Worm (Caenorhabditis elegans) whole organism, L2 larva: ENCODE data around the gene gln-2.

Experiments used
- C34F6.9 ChIP-seq: fragments of 150-350 bp; optimal IDR thresholded peaks from 2 replicates; lab custom pipeline; 2014; ENCODE audit warnings: missing biosample characterization, missing genetic modification characterization
- R02D3.7 ChIP-seq: fragments of 150-350 bp; optimal IDR thresholded peaks from 2 replicates; lab custom pipeline; 2014; ENCODE audit warnings: missing biosample characterization, missing genetic modification characterization
- Y55F3AM.14 ChIP-seq: fragments of 200-800 bp; sonication (Bioruptor generic); optimal IDR thresholded peaks from 2 replicates; lab custom pipeline; 2018; ENCODE audit warnings: mild to moderate bottlenecking, missing genetic modification characterization, missing compliant biosample characterization
- ZK546.5 ChIP-seq: sonication (generic microtip); optimal IDR thresholded peaks from 2 replicates; lab custom pipeline; 2017; ENCODE audit warnings: missing biosample characterization, missing genetic modification characterization
- alr-1 ChIP-seq: fragments of 150-350 bp; optimal IDR thresholded peaks from 2 replicates; lab custom pipeline; 2014; ENCODE audit warnings: missing biosample characterization, missing genetic modification characterization
- aly-2 ChIP-seq: fragments of 150-350 bp; optimal IDR thresholded peaks from 2 replicates; lab custom pipeline; 2014; ENCODE audit warnings: missing biosample characterization, missing genetic modification characterization
- ama-1 ChIP-seq: fragments of 150-350 bp; optimal IDR thresholded peaks from 2 replicates; lab custom pipeline; 2018; ENCODE audit warnings: inconsistent platforms
- blmp-1 ChIP-seq: sonication (generic microtip); optimal IDR thresholded peaks from 2 replicates; lab custom pipeline; 2017; ENCODE audit warnings: missing genetic modification characterization, mild to moderate bottlenecking, missing compliant biosample characterization, antibody characterized with exemption, moderate library complexity; ENCODE audit not compliant: insufficient read depth
- ceh-16 ChIP-seq: fragments of 150-350 bp; optimal IDR thresholded peaks from 2 replicates; lab custom pipeline; 2014; ENCODE audit warnings: missing biosample characterization, missing genetic modification characterization
- ceh-82 ChIP-seq: fragments of 150-350 bp; optimal IDR thresholded peaks from 2 replicates; lab custom pipeline; 2014; ENCODE audit warnings: missing biosample characterization, missing genetic modification characterization
- crh-2 ChIP-seq: sonication (generic microtip); optimal IDR thresholded peaks from 2 replicates; lab custom pipeline; 2017; ENCODE audit warnings: missing biosample characterization, missing genetic modification characterization
- egl-27 ChIP-seq: sonication (generic microtip); optimal IDR thresholded peaks from 3 replicates; lab custom pipeline; 2017; ENCODE audit warnings: missing biosample characterization, missing genetic modification reagents, missing genetic modification characterization
- elt-1 ChIP-seq: fragments of 150-350 bp; optimal IDR thresholded peaks from 2 replicates; lab custom pipeline; 2014; ENCODE audit warnings: missing biosample characterization, missing genetic modification characterization
- elt-3 ChIP-seq: sonication (generic microtip); optimal IDR thresholded peaks from 2 replicates; lab custom pipeline; 2017; ENCODE audit warnings: missing biosample characterization, missing genetic modification characterization
- fos-1 ChIP-seq: fragments of 150-350 bp; optimal IDR thresholded peaks from 2 replicates; lab custom pipeline; 2014; ENCODE audit warnings: missing biosample characterization, missing genetic modification characterization
- gmeb-1 ChIP-seq: fragments of 150-350 bp; optimal IDR thresholded peaks from 2 replicates; lab custom pipeline; 2014; ENCODE audit warnings: missing biosample characterization, missing genetic modification characterization
- lin-11 ChIP-seq: fragments of 150-350 bp; sonication (generic microtip); optimal IDR thresholded peaks from 2 replicates; lab custom pipeline; 2014; ENCODE audit warnings: missing biosample characterization, missing genetic modification characterization, inconsistent platforms, mixed read lengths
- lin-13 ChIP-seq: fragments of 150-350 bp; optimal IDR thresholded peaks from 2 replicates; lab custom pipeline; 2014; ENCODE audit warnings: missing biosample characterization, missing genetic modification reagents, missing genetic modification characterization
- lsy-2 ChIP-seq, 2 experiments: fragments of 150-350 bp in 1 of 2; sonication (generic microtip) in 1 of 2; optimal IDR thresholded peaks; 2 replicates each; lab custom pipeline; 2014 to 2017; ENCODE audit warnings: missing biosample characterization in 2 of 2, missing genetic modification characterization in 2 of 2
- mab-5 ChIP-seq: fragments of 150-350 bp; optimal IDR thresholded peaks from 2 replicates; lab custom pipeline; 2014; ENCODE audit warnings: missing biosample characterization, missing genetic modification characterization
- mbf-1 ChIP-seq: sonication (generic microtip); optimal IDR thresholded peaks from 2 replicates; lab custom pipeline; 2017; ENCODE audit warnings: missing biosample characterization, missing genetic modification characterization
- nhr-11 ChIP-seq: fragments of 150-350 bp; optimal IDR thresholded peaks from 2 replicates; lab custom pipeline; 2014; ENCODE audit warnings: missing biosample characterization, missing genetic modification characterization
- nhr-12 ChIP-seq: fragments of 150-350 bp; optimal IDR thresholded peaks from 2 replicates; lab custom pipeline; 2014; ENCODE audit warnings: missing biosample characterization, missing genetic modification characterization
- nhr-129 ChIP-seq: fragments of 150-350 bp; optimal IDR thresholded peaks from 2 replicates; lab custom pipeline; 2014; ENCODE audit warnings: missing biosample characterization, missing genetic modification characterization
- nhr-21 ChIP-seq: fragments of 150-350 bp; optimal IDR thresholded peaks from 2 replicates; lab custom pipeline; 2014; ENCODE audit warnings: missing biosample characterization, missing genetic modification characterization
- nhr-23 ChIP-seq: fragments of 150-350 bp; optimal IDR thresholded peaks from 2 replicates; lab custom pipeline; 2014; ENCODE audit warnings: missing biosample characterization, missing genetic modification reagents, missing genetic modification characterization
- nhr-237 ChIP-seq: fragments of 150-350 bp; optimal IDR thresholded peaks from 2 replicates; lab custom pipeline; 2014; ENCODE audit warnings: missing biosample characterization, missing genetic modification characterization
- nhr-25 ChIP-seq: fragments of 150-350 bp; sonication (generic microtip); optimal IDR thresholded peaks from 3 replicates; lab custom pipeline; 2014; ENCODE audit warnings: missing biosample characterization, missing genetic modification characterization
- nhr-6 ChIP-seq: fragments of 150-350 bp; optimal IDR thresholded peaks from 2 replicates; lab custom pipeline; 2014; ENCODE audit warnings: missing biosample characterization, missing genetic modification characterization
- nhr-77 ChIP-seq: fragments of 150-350 bp; optimal IDR thresholded peaks from 2 replicates; lab custom pipeline; 2014; ENCODE audit warnings: missing biosample characterization, missing genetic modification characterization
- sma-3 ChIP-seq: sonication (generic microtip); optimal IDR thresholded peaks from 2 replicates; lab custom pipeline; 2016; ENCODE audit warnings: missing genetic modification reagents, missing genetic modification characterization, missing compliant biosample characterization
- sma-9 ChIP-seq, 2 experiments: fragments of 150-350 bp in 1 of 2; sonication (generic microtip) in 1 of 2; optimal IDR thresholded peaks; 2 replicates each; lab custom pipeline; 2014 to 2016; ENCODE audit warnings: missing genetic modification characterization in 2 of 2, mild to moderate bottlenecking in 1 of 2, missing biosample characterization in 1 of 2, missing compliant biosample characterization in 1 of 2, missing genetic modification reagents in 1 of 2, moderate library complexity in 1 of 2
- snpc-4 ChIP-seq: fragments of 150-350 bp; optimal IDR thresholded peaks from 2 replicates; lab custom pipeline; 2014; ENCODE audit warnings: missing biosample characterization, missing genetic modification characterization
- unc-39 ChIP-seq: fragments of 150-350 bp; optimal IDR thresholded peaks from 2 replicates; lab custom pipeline; 2014; ENCODE audit warnings: missing biosample characterization, missing genetic modification characterization
- unc-55 ChIP-seq: fragments of 150-350 bp; sonication (generic microtip); optimal IDR thresholded peaks from 3 replicates; lab custom pipeline; 2014; ENCODE audit warnings: missing biosample characterization, missing genetic modification reagents, missing genetic modification characterization
- unc-62 ChIP-seq: fragments of 150-350 bp; optimal IDR thresholded peaks from 2 replicates; lab custom pipeline; 2014; ENCODE audit warnings: missing biosample characterization, missing genetic modification reagents, missing genetic modification characterization
- ztf-11 ChIP-seq: sonication (generic microtip); optimal IDR thresholded peaks from 2 replicates; lab custom pipeline; 2017; ENCODE audit warnings: missing biosample characterization, missing genetic modification characterization
- ztf-4 ChIP-seq: fragments of 150-350 bp; optimal IDR thresholded peaks from 2 replicates; lab custom pipeline; 2014; ENCODE audit warnings: missing biosample characterization, missing genetic modification characterization

The gln-2 gene

DNA sequence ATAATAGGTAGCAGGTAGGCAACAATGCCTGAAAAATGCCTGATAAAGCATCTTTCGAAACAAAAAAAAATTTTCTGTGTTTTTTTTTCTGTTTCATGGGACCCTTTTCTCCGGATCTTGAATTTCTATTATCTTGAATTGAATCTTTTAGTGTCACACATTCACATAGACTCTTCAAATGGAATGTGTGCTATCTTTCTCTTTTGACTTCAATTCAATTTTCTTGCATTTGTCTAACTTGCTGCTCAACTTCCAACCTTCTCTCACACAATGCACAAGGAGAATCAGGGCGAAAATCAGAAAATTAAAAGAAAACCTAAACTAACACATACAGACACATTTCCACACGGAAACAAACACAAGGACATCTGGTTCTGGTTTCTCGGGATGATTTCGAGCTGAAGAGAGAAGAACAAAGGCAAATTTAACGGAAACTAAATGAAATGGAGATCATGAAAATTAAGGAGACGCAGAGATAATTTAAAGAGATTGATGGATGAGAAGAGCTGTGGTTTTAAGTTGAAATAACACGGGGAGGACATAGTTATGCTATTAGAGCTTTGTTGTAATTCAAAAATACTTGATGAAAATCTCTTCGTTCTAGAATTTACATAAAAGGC lies 27.7 kb upstream of the gln-2 start:
- TF ChIP-seq elt-1 (tag; lab: Kevin White, UChicago) = no peak
- no peak for TF ChIP-seq R02D3.7 (tag; lab: Kevin White, UChicago)
- TF ChIP-seq gmeb-1 (tag; lab: Kevin White, UChicago) = no peak
- TF ChIP-seq alr-1 (tag; lab: Kevin White, UChicago) = no peak
- TF ChIP-seq snpc-4 (tag; lab: Kevin White, UChicago) = no peak
- no peak for TF ChIP-seq lin-13 (GFP tag; lab: Kevin White, UChicago)
- TF ChIP-seq nhr-237 (tag; lab: Kevin White, UChicago) = no peak
- TF ChIP-seq nhr-11 (tag; lab: Kevin White, UChicago) = no peak
- TF ChIP-seq ZK546.5 = no peak
- no peak for TF ChIP-seq C34F6.9
- TF ChIP-seq lin-11 (tag; lab: Kevin White, UChicago) = no peak
- no peak for TF ChIP-seq ztf-4 (tag; lab: Kevin White, UChicago)
- TF ChIP-seq nhr-6 = no peak
- no peak for TF ChIP-seq mab-5 (tag; lab: Kevin White, UChicago)
- TF ChIP-seq nhr-129 (tag; lab: Kevin White, UChicago) = no peak
- no peak for TF ChIP-seq unc-55 (GFP tag; lab: Kevin White, UChicago)
- TF ChIP-seq sma-3 (GFP tag; lab: Kevin White, UChicago) = no peak
- TF ChIP-seq ceh-82 (tag; lab: Kevin White, UChicago) = no peak

DNA sequence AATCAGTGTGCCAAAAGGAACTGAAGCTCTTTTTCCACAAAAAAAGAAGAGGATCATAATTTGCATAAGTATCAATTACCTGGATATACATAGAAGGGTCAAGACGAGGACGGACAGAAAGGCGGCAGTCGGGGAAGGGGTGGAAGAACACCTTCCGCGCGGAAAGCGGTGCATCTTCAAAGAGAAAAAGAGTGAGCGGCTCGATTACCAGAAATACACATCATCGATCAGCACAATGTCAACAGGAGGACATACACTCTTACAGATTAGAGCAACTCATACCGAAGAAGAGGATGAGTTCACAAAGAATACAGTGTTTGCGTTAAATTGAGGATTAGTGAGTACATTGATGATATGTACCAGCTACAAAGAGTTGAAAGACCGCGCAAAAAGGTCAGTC lies 24.7 kb upstream of the gln-2 start:
- TF ChIP-seq blmp-1 (tag; lab: Kevin White, UChicago) (no peak), ama-1 (lab: Kevin White, UChicago) (no peak)
- TF ChIP-seq, all 48 proteins: peak for 0

DNA sequence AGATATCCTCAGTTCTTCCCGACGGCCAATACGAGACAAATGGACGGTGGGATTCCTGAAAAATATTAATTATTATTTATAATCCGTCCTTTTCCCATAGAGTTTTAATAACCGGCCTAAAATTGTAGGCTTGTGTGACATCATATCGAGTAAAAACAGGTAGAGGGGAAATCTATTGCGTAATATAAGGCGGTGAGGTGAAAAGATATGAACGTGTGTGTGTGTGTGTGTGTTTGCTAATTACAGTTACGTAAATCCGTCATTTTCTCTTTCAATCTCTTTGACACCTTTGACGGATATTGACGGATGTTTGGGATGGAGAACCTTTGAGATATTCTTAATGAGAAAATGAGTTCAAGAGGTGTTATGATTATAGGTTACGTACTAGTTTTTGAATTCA lies 20.8 kb upstream of the gln-2 start:
- TF ChIP-seq sma-9 (GFP tag; optimal IDR thresholded peaks at IDR 0.05; lab: Kevin White, UChicago) (no peak), sma-9 (tag; optimal IDR thresholded peaks at IDR 0.05; lab: Kevin White, UChicago) (no peak), R02D3.7 (tag; lab: Kevin White, UChicago) (no peak), ceh-82 (tag; lab: Kevin White, UChicago) (no peak), aly-2 (tag; lab: Kevin White, UChicago) (no peak)

DNA sequence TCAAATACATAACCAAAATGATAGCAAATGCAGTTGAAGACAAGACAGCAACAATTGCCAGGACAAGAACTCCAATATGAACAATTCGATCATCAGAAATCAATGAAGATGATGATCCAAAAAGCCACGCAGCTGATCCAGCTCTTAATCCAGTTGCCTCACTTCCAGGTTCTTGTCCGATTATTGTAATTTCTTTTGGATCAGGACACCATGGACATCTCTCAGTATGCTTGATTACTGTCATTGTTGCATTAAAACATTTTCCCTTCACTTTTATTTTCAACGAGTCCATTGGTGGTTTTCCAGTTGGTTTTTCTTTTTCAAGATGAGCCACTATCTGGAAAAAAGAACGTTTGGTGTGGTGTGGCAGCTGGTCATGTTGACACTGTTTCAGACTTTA lies 19.8 kb upstream of the gln-2 start:
- TF ChIP-seq R02D3.7 (tag; lab: Kevin White, UChicago) (no peak), sma-3 (GFP tag; lab: Kevin White, UChicago) (no peak), aly-2 (tag; lab: Kevin White, UChicago) (no peak), ama-1 (lab: Kevin White, UChicago) (no peak), unc-39 (no peak), nhr-23 (tag; lab: Kevin White, UChicago) (no peak)

- no peak for TF ChIP-seq nhr-23 (tag; lab: Kevin White, UChicago)
- no peak for TF ChIP-seq nhr-237 (tag; lab: Kevin White, UChicago)
- TF ChIP-seq C34F6.9 = no peak
- TF ChIP-seq nhr-21 (tag; lab: Kevin White, UChicago) = no peak
- no peak for TF ChIP-seq Y55F3AM.14
- no peak for TF ChIP-seq nhr-129 (tag; lab: Kevin White, UChicago)
- TF ChIP-seq gmeb-1 (tag; lab: Kevin White, UChicago) = no peak
- no peak for TF ChIP-seq nhr-25 (tag; lab: Kevin White, UChicago)
Observed at ce11 chrIII:9963447-9963846, 18.8 kb upstream of the gln-2 start.

DNA sequence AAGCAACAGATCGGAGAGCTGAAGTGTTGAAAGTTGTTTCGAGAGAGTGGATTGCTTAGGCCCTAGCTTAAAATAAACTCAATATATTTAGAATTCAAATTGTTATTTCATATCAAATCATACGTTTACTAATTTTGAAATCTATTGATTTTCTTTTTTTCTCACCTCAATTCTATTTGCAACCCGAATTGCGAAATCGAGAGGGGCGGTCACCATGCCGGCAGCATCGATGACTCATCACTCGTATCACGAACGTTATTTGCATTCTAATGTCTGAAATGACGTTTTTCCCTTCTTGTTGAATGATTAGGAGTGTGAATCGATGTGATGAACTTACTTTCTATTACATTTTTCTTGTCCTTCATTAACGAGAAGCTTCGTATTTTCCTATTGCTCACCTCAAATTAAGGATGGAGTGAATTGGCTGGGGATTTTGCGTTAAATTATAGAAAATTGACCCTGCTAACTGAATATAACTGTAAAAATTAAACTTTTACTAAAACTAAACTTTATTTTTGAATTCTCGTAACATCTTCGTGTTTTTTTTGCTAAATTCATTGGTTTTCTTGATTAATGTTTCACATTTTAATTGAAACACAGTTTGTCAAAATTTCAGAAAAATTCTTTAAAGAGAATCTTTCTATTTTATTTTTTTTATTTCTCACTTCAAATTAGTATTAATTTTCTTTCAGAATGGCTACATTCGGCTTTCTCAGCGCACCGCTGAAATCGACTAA lies 12.2 kb upstream of the gln-2 start, which contains the start of gene alx-1:
alx-1 (plus strand) TSS at position 687 of the 737 bp plus-strand sequence.
- TF ChIP-seq nhr-23 (tag; lab: Kevin White, UChicago) (no peak), Y55F3AM.14 (no peak), aly-2 (tag; lab: Kevin White, UChicago) (no peak), ama-1 (lab: Kevin White, UChicago) (no peak), egl-27 (tag; lab: Kevin White, UChicago) (no peak), mbf-1 (tag; lab: Kevin White, UChicago) (no peak), lsy-2 (tag; optimal IDR thresholded peaks at IDR 0.05; lab: Kevin White, UChicago) (no peak), nhr-129 (tag; lab: Kevin White, UChicago) (peak; percentile 8), sma-3 (GFP tag; lab: Kevin White, UChicago) (peak; percentile 1), ztf-4 (tag; lab: Kevin White, UChicago) (no peak), R02D3.7 (tag; lab: Kevin White, UChicago) (no peak), nhr-25 (tag; lab: Kevin White, UChicago) (no peak), elt-3 (tag; lab: Kevin White, UChicago) (no peak), lin-11 (tag; lab: Kevin White, UChicago) (no peak), nhr-12 (tag; lab: Kevin White, UChicago) (no peak), ceh-16 (tag; lab: Kevin White, UChicago) (no peak), unc-62 (no peak), lin-13 (GFP tag; lab: Kevin White, UChicago) (no peak), mab-5 (tag; lab: Kevin White, UChicago) (no peak), fos-1 (tag; lab: Kevin White, UChicago) (peak; percentile 99), snpc-4 (tag; lab: Kevin White, UChicago) (no peak), unc-39 (no peak), blmp-1 (tag; lab: Kevin White, UChicago) (no peak), crh-2 (peak; percentile 3), ztf-11 (tag; lab: Kevin White, UChicago) (no peak), nhr-77 (tag; lab: Kevin White, UChicago) (no peak)
